Fruit fly (Drosophila melanogaster) whole organism, embryonic: ENCODE results near the gene HisCl1.
A peak's percentile ranks its signal among the peaks of the same experiment; 100 is the strongest.

Experiments
- Antp ChIP-seq: fragments of 200-800 bp; sonication (Bioruptor generic); optimal IDR thresholded peaks from 3 replicates; lab custom pipeline; 2016; ENCODE audit warnings: missing biosample characterization, missing genetic modification characterization
- Atf6 ChIP-seq: fragments of 200-800 bp; sonication (Bioruptor generic); IDR thresholded peaks from 2 replicates; pipeline ENCODE4 v1.3.6; 2022; ENCODE audit warnings: missing biosample characterization, missing genetic modification characterization
- Awh ChIP-seq: fragments of 200-800 bp; sonication (Bioruptor generic); IDR thresholded peaks from 2 replicates; pipeline ENCODE4, ENCODE4 v1.3.6; 2022; ENCODE audit warnings: missing biosample characterization, missing genetic modification characterization
- CG10274 ChIP-seq: fragments of 200-800 bp; sonication (Bioruptor generic); optimal IDR thresholded peaks from 3 replicates; lab custom pipeline; 2017; ENCODE audit warnings: missing biosample characterization, mild to moderate bottlenecking, missing genetic modification characterization
- CG11504 ChIP-seq: fragments of 200-800 bp; sonication (Bioruptor generic); optimal IDR thresholded peaks from 3 replicates; lab custom pipeline; 2019; ENCODE audit warnings: missing biosample characterization, mild to moderate bottlenecking, missing genetic modification characterization, moderate library complexity
- CG13775 ChIP-seq: fragments of 200-800 bp; sonication (Bioruptor generic); optimal IDR thresholded peaks from 3 replicates; lab custom pipeline; 2017; ENCODE audit warnings: missing biosample characterization, mild to moderate bottlenecking, missing genetic modification characterization
- CG14710 ChIP-seq: fragments of 200-800 bp; sonication (Bioruptor generic); optimal IDR thresholded peaks from 3 replicates; lab custom pipeline; 2019; ENCODE audit warnings: missing biosample characterization, mild to moderate bottlenecking, missing genetic modification characterization, moderate library complexity
- CG14965 ChIP-seq: fragments of 200-800 bp; sonication (Bioruptor generic); optimal IDR thresholded peaks from 2 replicates; lab custom pipeline; 2016; ENCODE audit warnings: missing biosample characterization, missing genetic modification characterization, borderline replicate concordance
- CG15073 ChIP-seq: fragments of 200-800 bp; sonication (Bioruptor generic); optimal IDR thresholded peaks from 2 replicates; lab custom pipeline; 2016; ENCODE audit warnings: missing biosample characterization, missing genetic modification characterization
- CG17361 ChIP-seq: fragments of 200-800 bp; sonication (Bioruptor generic); IDR thresholded peaks from 3 replicates; pipeline ENCODE4 v1.3.6; 2022; ENCODE audit warnings: missing biosample characterization, missing genetic modification characterization
- CG18764 ChIP-seq: fragments of 200-800 bp; sonication (Bioruptor generic); optimal IDR thresholded peaks from 3 replicates; lab custom pipeline; 2016; ENCODE audit warnings: missing biosample characterization, missing genetic modification characterization
- CG30403 ChIP-seq: fragments of 200-800 bp; sonication (Bioruptor generic); optimal IDR thresholded peaks from 3 replicates; lab custom pipeline; 2016; ENCODE audit warnings: missing biosample characterization, missing genetic modification characterization
- CG31224 ChIP-seq: fragments of 200-800 bp; sonication (Bioruptor generic); IDR thresholded peaks from 2 replicates; pipeline ENCODE4 v1.3.6; 2022; ENCODE audit warnings: missing biosample characterization, missing genetic modification characterization
- CG31365 ChIP-seq: fragments of 200-800 bp; sonication (Bioruptor generic); optimal IDR thresholded peaks from 2 replicates; lab custom pipeline; 2018; ENCODE audit warnings: missing biosample characterization, mild to moderate bottlenecking, missing genetic modification characterization
- CG34422 ChIP-seq: fragments of 200-800 bp; sonication (Bioruptor generic); IDR thresholded peaks from 3 replicates; pipeline ENCODE4 v1.3.6; 2022; ENCODE audit warnings: missing biosample characterization, missing genetic modification characterization
- CG4820 ChIP-seq: fragments of 200-800 bp; sonication (Bioruptor generic); optimal IDR thresholded peaks from 3 replicates; lab custom pipeline; 2016; ENCODE audit warnings: missing biosample characterization, missing genetic modification characterization
- CG7745 ChIP-seq: fragments of 200-800 bp; sonication (Bioruptor generic); optimal IDR thresholded peaks from 2 replicates; lab custom pipeline; 2018; ENCODE audit warnings: missing biosample characterization, mild to moderate bottlenecking, missing genetic modification characterization, moderate library complexity
- CG8478 ChIP-seq: fragments of >200 bp; optimal IDR thresholded peaks from 2 replicates; lab custom pipeline; 2018
- CoRest ChIP-seq: fragments of 200-800 bp; sonication (Bioruptor generic); optimal IDR thresholded peaks from 3 replicates; lab custom pipeline; 2018; ENCODE audit warnings: missing biosample characterization, mild to moderate bottlenecking, missing genetic modification characterization, moderate library complexity
- Dll ChIP-seq: fragments of 200-800 bp; sonication (Bioruptor generic); IDR thresholded peaks from 4 replicates; pipeline ENCODE4 v1.3.6; 2022; ENCODE audit warnings: missing biosample characterization, missing genetic modification characterization; ENCODE audit not compliant: partially characterized antibody
- H15 ChIP-seq: fragments of 200-800 bp; sonication (Bioruptor generic); IDR thresholded peaks from 3 replicates; pipeline ENCODE4 v1.3.6; 2022; ENCODE audit warnings: missing biosample characterization, missing genetic modification characterization
- HLH4C ChIP-seq: fragments of 200-800 bp; sonication (Bioruptor generic); IDR thresholded peaks from 3 replicates; pipeline ENCODE4 v1.3.6; 2022; ENCODE audit warnings: missing biosample characterization, missing genetic modification characterization; ENCODE audit not compliant: partially characterized antibody
- HLHmδ ChIP-seq: fragments of 200-800 bp; sonication (Bioruptor generic); optimal IDR thresholded peaks from 2 replicates; lab custom pipeline; 2018; ENCODE audit warnings: missing biosample characterization, mild to moderate bottlenecking, missing genetic modification characterization, moderate library complexity
- Hr78 ChIP-seq, 2 experiments: fragments of 200-800 bp in 1 of 2; fragments of >200 bp in 1 of 2; sonication (Bioruptor generic) in 1 of 2; optimal IDR thresholded peaks; 2 replicates each; lab custom pipeline; 2017 to 2019; ENCODE audit warnings: missing biosample characterization in 2 of 2, missing genetic modification characterization in 2 of 2, mild to moderate bottlenecking in 1 of 2, moderate library complexity in 1 of 2
- Kr ChIP-seq: fragments of 200-800 bp; sonication (Bioruptor generic); optimal IDR thresholded peaks from 2 replicates; lab custom pipeline; 2017; ENCODE audit warnings: missing biosample characterization, mild to moderate bottlenecking, missing genetic modification characterization
- Lim3 ChIP-seq: fragments of 200-800 bp; sonication (Bioruptor generic); IDR thresholded peaks from 2 replicates; pipeline ENCODE4 v1.3.6; 2022; ENCODE audit warnings: missing biosample characterization, missing genetic modification characterization
- Mes4 ChIP-seq: fragments of 200-800 bp; sonication (Bioruptor generic); optimal IDR thresholded peaks from 2 replicates; lab custom pipeline; 2016; ENCODE audit warnings: missing biosample characterization, missing genetic modification characterization
- Scr ChIP-seq: fragments of 200-800 bp; sonication (Bioruptor generic); IDR thresholded peaks from 2 replicates; pipeline ENCODE4 v1.3.6; 2022; ENCODE audit warnings: missing biosample characterization, missing genetic modification characterization; ENCODE audit not compliant: partially characterized antibody
- abd-A ChIP-seq: fragments of 200-800 bp; sonication (Bioruptor generic); optimal IDR thresholded peaks from 3 replicates; lab custom pipeline; 2019; ENCODE audit warnings: missing biosample characterization, mild to moderate bottlenecking, missing genetic modification characterization, moderate library complexity
- bsh ChIP-seq, 2 experiments: fragments of 200-800 bp; sonication (Bioruptor generic); optimal IDR thresholded peaks; 2 replicates each; lab custom pipeline; 2017 to 2018; ENCODE audit warnings: mild to moderate bottlenecking in 2 of 2, missing biosample characterization in 2 of 2, missing genetic modification characterization in 2 of 2, moderate library complexity in 1 of 2
- ci ChIP-seq: fragments of 200-800 bp; sonication (Bioruptor generic); IDR thresholded peaks from 3 replicates; pipeline ENCODE4 v1.3.6; 2022; ENCODE audit warnings: missing biosample characterization, missing genetic modification characterization
- crc ChIP-seq: fragments of 200-800 bp; sonication (Bioruptor generic); optimal IDR thresholded peaks from 2 replicates; lab custom pipeline; 2016; ENCODE audit warnings: missing biosample characterization, missing genetic modification characterization
- fd96Cb ChIP-seq: fragments of 200-800 bp; sonication (Bioruptor generic); optimal IDR thresholded peaks from 2 replicates; lab custom pipeline; 2018; ENCODE audit warnings: missing biosample characterization, mild to moderate bottlenecking, missing genetic modification characterization, moderate library complexity
- ftz-f1 ChIP-seq: fragments of 200-800 bp; sonication (Bioruptor generic); optimal IDR thresholded peaks from 2 replicates; lab custom pipeline; 2016; ENCODE audit warnings: missing biosample characterization, missing genetic modification characterization
- hb ChIP-seq: fragments of 200-800 bp; sonication (Bioruptor generic); IDR thresholded peaks from 3 replicates; pipeline ENCODE4 v1.3.6; 2022; ENCODE audit warnings: missing biosample characterization, missing genetic modification characterization; ENCODE audit not compliant: partially characterized antibody
- ind ChIP-seq: fragments of 200-800 bp; sonication (Bioruptor generic); optimal IDR thresholded peaks from 3 replicates; lab custom pipeline; 2016; ENCODE audit warnings: missing biosample characterization, missing genetic modification characterization
- jumu ChIP-seq: fragments of 200-800 bp; sonication (Bioruptor generic); optimal IDR thresholded peaks from 3 replicates; lab custom pipeline; 2016; ENCODE audit warnings: missing biosample characterization, missing genetic modification characterization
- kni ChIP-seq: fragments of 200-800 bp; sonication (Bioruptor generic); optimal IDR thresholded peaks from 3 replicates; lab custom pipeline; 2017; ENCODE audit warnings: mild to moderate bottlenecking, missing biosample characterization, missing genetic modification reagents, missing genetic modification characterization
- knrl ChIP-seq: fragments of 200-800 bp; sonication (Bioruptor generic); IDR thresholded peaks from 3 replicates; pipeline ENCODE4 v1.3.6; 2022; ENCODE audit warnings: missing biosample characterization, missing genetic modification characterization; ENCODE audit not compliant: partially characterized antibody
- mirr ChIP-seq: fragments of 200-800 bp; sonication (Bioruptor generic); optimal IDR thresholded peaks from 3 replicates; lab custom pipeline; 2018; ENCODE audit warnings: missing biosample characterization, mild to moderate bottlenecking, missing genetic modification characterization
- odd ChIP-seq: fragments of 200-800 bp; sonication (Bioruptor generic); optimal IDR thresholded peaks from 2 replicates; lab custom pipeline; 2017; ENCODE audit warnings: missing biosample characterization, mild to moderate bottlenecking, missing genetic modification characterization
- onecut ChIP-seq: fragments of 200-800 bp; sonication (Bioruptor generic); IDR thresholded peaks from 2 replicates; pipeline ENCODE4 v1.3.6; 2022; ENCODE audit warnings: missing biosample characterization, missing genetic modification characterization
- peb ChIP-seq: fragments of 200-800 bp; sonication (Bioruptor generic); IDR thresholded peaks from 2 replicates; pipeline ENCODE4 v1.3.6; 2022; ENCODE audit warnings: missing biosample characterization, missing genetic modification characterization
- run ChIP-seq: fragments of 200-800 bp; sonication (Bioruptor generic); optimal IDR thresholded peaks from 3 replicates; lab custom pipeline; 2018; ENCODE audit warnings: missing biosample characterization, mild to moderate bottlenecking, missing genetic modification characterization
- sug ChIP-seq: fragments of 200-800 bp; optimal IDR thresholded peaks from 2 replicates; lab custom pipeline; 2019; ENCODE audit warnings: missing biosample characterization, mild to moderate bottlenecking, missing genetic modification characterization, moderate library complexity
- tgo ChIP-seq: fragments of 200-800 bp; sonication (Bioruptor generic); IDR thresholded peaks from 3 replicates; pipeline ENCODE4 v1.3.6; 2022; ENCODE audit warnings: missing biosample characterization, missing genetic modification characterization
- tio ChIP-seq: fragments of 200-800 bp; sonication (Bioruptor generic); optimal IDR thresholded peaks from 2 replicates; lab custom pipeline; 2017; ENCODE audit warnings: missing biosample characterization, missing genetic modification characterization, inconsistent platforms
- tll ChIP-seq, 2 experiments: fragments of 200-800 bp in 1 of 2; fragments of >200 bp in 1 of 2; sonication (Bioruptor generic) in 1 of 2; optimal IDR thresholded peaks; 2 replicates each; lab custom pipeline; 2017 to 2019; ENCODE audit warnings: missing biosample characterization in 2 of 2, missing genetic modification characterization in 2 of 2, mild to moderate bottlenecking in 1 of 2, moderate library complexity in 1 of 2
- twi ChIP-seq: fragments of 200-800 bp; optimal IDR thresholded peaks from 2 replicates; lab custom pipeline; 2019; ENCODE audit warnings: missing biosample characterization, mild to moderate bottlenecking, missing genetic modification characterization, moderate library complexity

HisCl1 gene

DNA sequence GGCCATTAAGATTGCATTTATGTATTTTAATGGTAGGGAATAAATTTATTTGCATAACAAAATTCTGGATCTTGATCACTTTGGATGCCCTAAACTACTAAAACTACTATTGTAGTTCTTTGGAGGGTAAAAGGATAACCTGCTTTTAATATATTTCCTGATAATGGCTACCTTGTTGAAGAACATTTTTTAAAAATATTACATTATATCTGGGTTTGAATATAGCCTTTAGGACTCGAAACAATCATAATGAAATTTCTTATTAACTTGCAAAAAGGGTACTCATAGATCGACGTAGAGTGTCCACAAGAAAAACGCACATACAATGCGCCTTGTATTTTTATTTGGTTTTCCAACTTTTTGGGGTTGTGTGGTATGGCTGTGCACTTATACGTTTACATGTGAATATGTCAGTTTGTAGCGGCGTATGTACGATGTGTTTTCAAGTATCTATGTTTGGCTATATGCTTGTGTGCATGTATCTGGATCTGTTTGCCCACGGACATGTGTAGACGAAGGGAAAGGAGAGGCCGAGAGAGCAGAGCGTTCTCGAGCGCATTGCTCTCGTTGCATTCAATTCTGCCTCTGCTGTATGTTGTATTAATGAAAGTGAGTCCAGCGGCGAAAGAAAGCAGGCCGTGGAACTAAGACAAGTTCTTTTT is 7.5 kb upstream of the HisCl1 start (continued):
- TF ChIP-seq CoRest (tag; lab: Kevin White, UChicago): peak; percentile 86
- peak; percentile 79 for TF ChIP-seq CG11504 (tag; lab: Kevin White, UChicago)
- TF ChIP-seq tgo: peak; percentile 52; the same call in 2 of the 3 replicates
- peak; percentile 75 for TF ChIP-seq CG4820 (GFP tag; lab: Kevin White, UChicago)
- no peak for TF ChIP-seq CG7745 (tag; lab: Kevin White, UChicago)
- peak; percentile 72 for TF ChIP-seq HLHmδ (GFP tag; lab: Kevin White, UChicago)
- peak; percentile 70; the same call in 1 of the 3 replicates for TF ChIP-seq ci (GFP tag; lab: Robert Waterston, UW)
- peak; percentile 25 for TF ChIP-seq ind (GFP tag; lab: Kevin White, UChicago)
- TF ChIP-seq CG13775 (GFP tag; lab: Kevin White, UChicago): peak; percentile 76
- TF ChIP-seq sug (tag; lab: Kevin White, UChicago): no peak
- TF ChIP-seq abd-A (tag; lab: Kevin White, UChicago): no peak
- TF ChIP-seq run (tag; lab: Kevin White, UChicago): peak; percentile 46
- 0 out of 3 replicates have a peak, but pooled peaks have one; percentile 30 for TF ChIP-seq H15 (GFP tag; lab: Robert Waterston, UW)
- peak; percentile 41; the same call in 1 of the 3 replicates for TF ChIP-seq CG34422 (GFP tag; lab: Robert Waterston, UW)
- TF ChIP-seq twi (tag; lab: Kevin White, UChicago): peak; percentile 71
- peak; percentile 98 for TF ChIP-seq kni (GFP tag; lab: Kevin White, UChicago)
- no peak for TF ChIP-seq knrl
- peak in 1 of 2 experiments; percentile 14 for TF ChIP-seq Hr78 (GFP tag; optimal IDR thresholded peaks at IDR 0.05; lab: Kevin White, UChicago)
- TF ChIP-seq CG14710: peak; percentile 89
- TF ChIP-seq ftz-f1 (GFP tag; lab: Kevin White, UChicago): no peak
- TF ChIP-seq Scr (GFP tag; lab: Robert Waterston, UW): no peak
- TF ChIP-seq peb: peak; percentile 53
- TF ChIP-seq CG8478 (lab: Kevin White, UChicago): no peak
- no peak for TF ChIP-seq hb (GFP tag; lab: Robert Waterston, UW)
- peak; percentile 43 for TF ChIP-seq CG15073
- TF ChIP-seq mirr (GFP tag; lab: Kevin White, UChicago): no peak
- TF ChIP-seq Kr (GFP tag; lab: Kevin White, UChicago): no peak
- no peak for TF ChIP-seq Dll (GFP tag; lab: Robert Waterston, UW)
- TF ChIP-seq onecut (GFP tag; lab: Robert Waterston, UW): peak; percentile 65
- peak; percentile 28 for TF ChIP-seq jumu (GFP tag; lab: Kevin White, UChicago)
- peak; percentile 92 for TF ChIP-seq fd96Cb
- peak; percentile 60 for TF ChIP-seq CG18764 (GFP tag; lab: Kevin White, UChicago)
- TF ChIP-seq bsh (GFP tag; optimal IDR thresholded peaks at IDR 0.05; lab: Kevin White, UChicago): peak; percentile 76 to 91
- TF ChIP-seq Lim3 (GFP tag; lab: Robert Waterston, UW): no peak
- peak; percentile 94 for TF ChIP-seq CG10274 (GFP tag; lab: Kevin White, UChicago)
- TF ChIP-seq Awh (GFP tag; lab: Robert Waterston, UW): peak; percentile 43; the same call in 1 of the 2 replicates
- TF ChIP-seq tio (GFP tag; lab: Kevin White, UChicago): peak; percentile 79
- TF ChIP-seq Atf6 (GFP tag; lab: Robert Waterston, UW): no peak
- peak in 1 of 2 experiments; percentile 77 for TF ChIP-seq tll (GFP tag; optimal IDR thresholded peaks at IDR 0.05; lab: Kevin White, UChicago)
- no peak for TF ChIP-seq CG31224 (GFP tag; lab: Robert Waterston, UW)
- TF ChIP-seq odd (GFP tag; lab: Kevin White, UChicago): peak; percentile 63
- peak; percentile 78 for TF ChIP-seq CG30403
- no peak for TF ChIP-seq CG14965 (GFP tag; lab: Kevin White, UChicago)
- TF ChIP-seq Mes4 (GFP tag; lab: Kevin White, UChicago): peak; percentile 76
- no peak for TF ChIP-seq CG31365 (tag; lab: Kevin White, UChicago)
- TF ChIP-seq Antp: peak; percentile 37
- no peak for TF ChIP-seq HLH4C
- TF ChIP-seq crc (GFP tag; lab: Kevin White, UChicago): peak; percentile 33
- peak; percentile 50; the same call in 1 of the 3 replicates for TF ChIP-seq CG17361 (GFP tag; lab: Robert Waterston, UW)
